Worm (Caenorhabditis elegans): ENCODE results near the gene F53A3.1.

ce11 chrIII:1962552-1962951 lies 19.1 kb upstream of the F53A3.1 start:
- no peak for TF ChIP-seq ama-1 (optimal IDR thresholded peaks at IDR 0.05)
- no peak for TF ChIP-seq flt-1 (GFP tag; IDR thresholded peaks at IDR 0.05)
- no peak for TF ChIP-seq tbx-37 (GFP tag; conservative IDR thresholded peaks at IDR 0.05)
- no peak for TF ChIP-seq ceh-36 (tag; optimal IDR thresholded peaks at IDR 0.05)
- no peak for TF ChIP-seq pes-1 (GFP tag; IDR thresholded peaks at IDR 0.05)
- TF ChIP-seq hmbx-1 (tag; optimal IDR thresholded peaks at IDR 0.05): no peak
- TF ChIP-seq hnd-1 (tag; optimal IDR thresholded peaks at IDR 0.05): no peak
- no peak for TF ChIP-seq ets-7 (tag; optimal IDR thresholded peaks at IDR 0.05)
- TF ChIP-seq tbx-11 (GFP tag; IDR thresholded peaks at IDR 0.05): no peak
- TF ChIP-seq aly-1 (tag; optimal IDR thresholded peaks at IDR 0.05): no peak
- TF ChIP-seq ceh-13 (GFP tag; optimal IDR thresholded peaks at IDR 0.05): no peak

Data from whole organism, early embryonic.